Worm (Caenorhabditis elegans) whole organism, late embryonic: ENCODE measurements around the gene ZK512.8.

ENCODE experiments used
- ama-1 ChIP-seq: fragments of 150-350 bp; optimal IDR thresholded peaks from 2 replicates; lab custom pipeline; 2014
- ceh-45 ChIP-seq: fragments of 200-800 bp; sonication (Bioruptor generic); IDR thresholded peaks from 2 replicates; pipeline ENCODE4 v1.3.6; 2022; ENCODE audit warnings: missing genetic modification reagents, missing genetic modification characterization, missing compliant biosample characterization
- ceh-9 ChIP-seq: sonication (generic microtip); optimal IDR thresholded peaks from 2 replicates; lab custom pipeline; 2016; ENCODE audit warnings: mild to moderate bottlenecking, missing genetic modification characterization, inconsistent platforms, missing compliant biosample characterization
- dmd-4 ChIP-seq: sonication (generic microtip); optimal IDR thresholded peaks from 2 replicates; lab custom pipeline; 2016; ENCODE audit warnings: borderline replicate concordance, missing genetic modification characterization, missing compliant biosample characterization
- hlh-13 ChIP-seq: fragments of 200-800 bp; sonication (Bioruptor generic); optimal IDR thresholded peaks from 2 replicates; lab custom pipeline; 2018; ENCODE audit warnings: mild to moderate bottlenecking, missing genetic modification characterization, missing compliant biosample characterization
- hlh-30 ChIP-seq: sonication (generic microtip); optimal IDR thresholded peaks from 2 replicates; lab custom pipeline; 2017; ENCODE audit warnings: antibody characterized with exemption, missing genetic modification characterization, missing compliant biosample characterization; ENCODE audit not compliant: insufficient read depth
- nhr-11 ChIP-seq: fragments of 150-350 bp; optimal IDR thresholded peaks from 2 replicates; lab custom pipeline; 2014; ENCODE audit warnings: missing biosample characterization, missing genetic modification characterization
- pha-4 ChIP-seq: fragments of 150-350 bp; optimal IDR thresholded peaks from 2 replicates; lab custom pipeline; 2018; ENCODE audit warnings: missing biosample characterization, missing genetic modification reagents, missing genetic modification characterization
- sox-2 ChIP-seq: fragments of 200-800 bp; sonication (Bioruptor generic); IDR thresholded peaks from 2 replicates; pipeline ENCODE4 v1.3.6; 2022; ENCODE audit warnings: missing genetic modification reagents, missing genetic modification characterization, missing compliant biosample characterization

DNA sequence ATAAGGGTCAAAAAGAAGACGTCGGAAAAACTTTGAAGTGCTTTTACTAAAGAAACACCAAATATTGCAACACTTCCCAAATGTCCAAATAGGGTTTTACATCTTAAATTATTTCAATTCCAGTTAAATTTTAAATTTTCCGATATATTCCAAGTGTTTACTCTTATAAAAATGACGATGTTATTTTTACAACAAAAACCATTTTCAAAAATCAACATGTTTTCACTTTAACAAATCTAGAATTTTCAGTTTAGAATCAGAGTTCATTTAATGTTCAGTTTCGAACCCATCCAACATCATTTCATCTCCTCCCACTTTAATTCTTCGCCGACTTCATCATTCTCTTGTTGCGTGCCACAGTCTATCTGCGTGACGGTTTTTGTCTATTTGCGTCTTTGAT, 42.2 kb upstream of the ZK512.8 start, which contains the start of gene dos-1:
- no peak for TF ChIP-seq ama-1
- no peak for TF ChIP-seq ceh-45
- TF ChIP-seq hlh-13 (GFP tag; lab: Kevin White, UChicago) = no peak
- TF ChIP-seq hlh-30 (tag; lab: Kevin White, UChicago) = no peak
- no peak for TF ChIP-seq dmd-4 (tag; lab: Kevin White, UChicago)
- no peak for TF ChIP-seq sox-2
- no peak for TF ChIP-seq nhr-11 (tag; lab: Kevin White, UChicago)
- TF ChIP-seq ceh-9 = no peak
- TF ChIP-seq pha-4 = no peak
